Worm (Caenorhabditis elegans) whole organism, midembryonic: Measurements from ENCODE around the gene sre-33.
"Not testable (repeated sequence)": the region's sequence is repeated elsewhere in the genome, so short reads cannot be mapped to it uniquely, and the experiment has no call there.

Experiments used
- cog-1 ChIP-seq: sonication (generic microtip); optimal IDR thresholded peaks from 2 replicates; lab custom pipeline; 2016; ENCODE audit warnings: missing genetic modification characterization, missing compliant biosample characterization
- flt-1 ChIP-seq: fragments of 200-800 bp; sonication (Bioruptor generic); IDR thresholded peaks from 2 replicates; pipeline ENCODE4 v1.3.6; 2022; ENCODE audit warnings: missing genetic modification characterization, missing compliant biosample characterization
- klf-2 ChIP-seq: fragments of 200-800 bp; sonication (Bioruptor generic); conservative IDR thresholded peaks from 2 replicates; pipeline ENCODE4 v1.3.6; 2022; ENCODE audit warnings: missing genetic modification reagents, missing genetic modification characterization, missing compliant biosample characterization
- med-1 ChIP-seq: sonication (generic microtip); optimal IDR thresholded peaks from 2 replicates; lab custom pipeline; 2017; ENCODE audit warnings: missing genetic modification characterization, mild to moderate bottlenecking, missing compliant biosample characterization, antibody characterized with exemption, missing genetic modification reagents; ENCODE audit not compliant: insufficient read depth
- tab-1 ChIP-seq: fragments of 200-800 bp; sonication (Bioruptor generic); IDR thresholded peaks from 2 replicates; pipeline ENCODE4 v1.3.6; 2022; ENCODE audit warnings: missing genetic modification characterization, missing compliant biosample characterization

DNA sequence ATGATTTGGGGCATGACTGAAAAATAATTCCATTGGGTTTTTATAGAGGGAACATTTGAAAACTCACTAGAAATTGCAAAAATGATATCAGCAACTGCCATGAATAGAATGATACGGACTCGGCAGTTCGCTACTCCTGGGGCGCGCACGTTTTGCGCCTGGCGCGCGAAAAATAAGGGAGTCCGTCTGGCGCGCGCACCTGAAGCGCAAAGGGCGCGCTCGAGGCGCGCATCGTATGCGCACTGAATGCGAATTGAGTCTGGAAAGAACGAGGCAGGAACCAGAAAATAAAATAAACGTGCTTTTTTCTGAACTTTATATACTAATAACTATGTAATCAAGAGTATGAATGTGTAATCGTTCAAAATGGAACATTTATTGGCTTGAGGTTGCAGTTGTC lies 11.9 kb upstream of the sre-33 start, which contains the start of gene Y57A10C.10:
- TF ChIP-seq flt-1 (GFP tag; lab: Robert Waterston, UW); klf-2 (GFP tag; lab: Robert Waterston, UW); tab-1 (GFP tag; lab: Robert Waterston, UW); med-1 (GFP tag; lab: Kevin White, UChicago); cog-1 (tag; lab: Kevin White, UChicago): not testable (repeated sequence)
